Fruit fly (Drosophila melanogaster): ENCODE results near the gene Crk.

dm6 chr4:254697-255096 lies 44.7 kb downstream of the Crk start, which contains the start of gene RhoGAP102A:
- TF ChIP-seq Hr83 (GFP tag; optimal IDR thresholded peaks at IDR 0.05; ENCODE audit: poor library complexity, severe bottlenecking) = no peak
- no peak for TF ChIP-seq fru (GFP tag; optimal IDR thresholded peaks at IDR 0.05)
- TF ChIP-seq Dfd (GFP tag; optimal IDR thresholded peaks at IDR 0.05) = no peak
- TF ChIP-seq lola (GFP tag; optimal IDR thresholded peaks at IDR 0.05) = no peak
- no peak for TF ChIP-seq woc (GFP tag; optimal IDR thresholded peaks at IDR 0.05)
- TF ChIP-seq h (GFP tag; optimal IDR thresholded peaks at IDR 0.05) = no peak
- no peak for TF ChIP-seq Hr78 (GFP tag; optimal IDR thresholded peaks at IDR 0.05)
- TF ChIP-seq jim (GFP tag; optimal IDR thresholded peaks at IDR 0.05) = no peak
- TF ChIP-seq Jra (GFP tag; optimal IDR thresholded peaks at IDR 0.05) = no peak
- TF ChIP-seq psq (GFP tag; optimal IDR thresholded peaks at IDR 0.05) = no peak
- no peak for TF ChIP-seq OdsH (GFP tag; optimal IDR thresholded peaks at IDR 0.05)
- TF ChIP-seq br (GFP tag; optimal IDR thresholded peaks at IDR 0.05) = no peak
- TF ChIP-seq ey (GFP tag; optimal IDR thresholded peaks at IDR 0.05) = no peak
- no peak for TF ChIP-seq usp (GFP tag; optimal IDR thresholded peaks at IDR 0.05)
